Fruit fly (Drosophila melanogaster) whole organism, embryonic: ENCODE data around the gene CG31800.

Experiments
- ATbp ChIP-seq: fragments of 200-800 bp; sonication (Bioruptor generic); optimal IDR thresholded peaks from 2 replicates; lab custom pipeline; 2017; ENCODE audit warnings: missing biosample characterization, mild to moderate bottlenecking, missing genetic modification characterization, missing genetic modification reagents
- CG11504 ChIP-seq: fragments of 200-800 bp; sonication (Bioruptor generic); optimal IDR thresholded peaks from 3 replicates; lab custom pipeline; 2019; ENCODE audit warnings: missing biosample characterization, mild to moderate bottlenecking, missing genetic modification characterization, moderate library complexity
- CG11695 ChIP-seq: fragments of 200-800 bp; sonication (Bioruptor generic); IDR thresholded peaks from 3 replicates; pipeline ENCODE4 v1.3.6; 2022; ENCODE audit warnings: missing biosample characterization, missing genetic modification characterization
- CG12219 ChIP-seq: fragments of 200-800 bp; sonication (Bioruptor generic); optimal IDR thresholded peaks from 3 replicates; lab custom pipeline; 2018; ENCODE audit warnings: missing biosample characterization, mild to moderate bottlenecking, missing genetic modification characterization
- CG13287 ChIP-seq: fragments of 200-800 bp; sonication (Bioruptor generic); IDR thresholded peaks from 2 replicates; pipeline ENCODE4 v1.3.6; 2022; ENCODE audit warnings: missing biosample characterization, missing genetic modification characterization; ENCODE audit not compliant: partially characterized antibody
- CG13424 ChIP-seq: fragments of 200-800 bp; sonication (Bioruptor generic); optimal IDR thresholded peaks from 2 replicates; lab custom pipeline; 2019; ENCODE audit warnings: missing biosample characterization, mild to moderate bottlenecking, missing genetic modification characterization, moderate library complexity
- CG14965 ChIP-seq: fragments of 200-800 bp; sonication (Bioruptor generic); optimal IDR thresholded peaks from 2 replicates; lab custom pipeline; 2016; ENCODE audit warnings: missing biosample characterization, missing genetic modification characterization, borderline replicate concordance
- CG1603 ChIP-seq: fragments of 200-800 bp; sonication (Bioruptor generic); optimal IDR thresholded peaks from 2 replicates; lab custom pipeline; 2019; ENCODE audit warnings: missing biosample characterization, mild to moderate bottlenecking, missing genetic modification characterization, moderate library complexity
- CG17361 ChIP-seq: fragments of 200-800 bp; sonication (Bioruptor generic); IDR thresholded peaks from 3 replicates; pipeline ENCODE4 v1.3.6; 2022; ENCODE audit warnings: missing biosample characterization, missing genetic modification characterization
- CG17829 ChIP-seq: fragments of 200-800 bp; optimal IDR thresholded peaks from 2 replicates; lab custom pipeline; 2019; ENCODE audit warnings: missing biosample characterization, mild to moderate bottlenecking, missing genetic modification characterization, moderate library complexity
- CG30020 ChIP-seq: fragments of 200-800 bp; optimal IDR thresholded peaks from 2 replicates; lab custom pipeline; 2019; ENCODE audit warnings: missing biosample characterization, mild to moderate bottlenecking, missing genetic modification characterization, moderate library complexity
- CG31388 ChIP-seq: fragments of 200-800 bp; sonication (Bioruptor generic); optimal IDR thresholded peaks from 2 replicates; lab custom pipeline; 2016; ENCODE audit warnings: missing biosample characterization, missing genetic modification characterization
- CG33557 ChIP-seq: fragments of 200-800 bp; sonication (Bioruptor generic); optimal IDR thresholded peaks from 2 replicates; lab custom pipeline; 2019; ENCODE audit warnings: missing biosample characterization, mild to moderate bottlenecking, missing genetic modification characterization, moderate library complexity
- CG34376 ChIP-seq: fragments of 200-800 bp; sonication (Bioruptor generic); optimal IDR thresholded peaks from 2 replicates; lab custom pipeline; 2018; ENCODE audit warnings: missing biosample characterization, mild to moderate bottlenecking, missing genetic modification characterization
- CG6654 ChIP-seq: fragments of 200-800 bp; sonication (Bioruptor generic); optimal IDR thresholded peaks from 2 replicates; lab custom pipeline; 2017; ENCODE audit warnings: missing biosample characterization, mild to moderate bottlenecking, missing genetic modification characterization
- CG7556 ChIP-seq: fragments of 200-800 bp; sonication (Bioruptor generic); optimal IDR thresholded peaks from 2 replicates; lab custom pipeline; 2017; ENCODE audit warnings: missing biosample characterization, mild to moderate bottlenecking, missing genetic modification characterization
- CG8281 ChIP-seq: fragments of 200-800 bp; sonication (Bioruptor generic); optimal IDR thresholded peaks from 2 replicates; lab custom pipeline; 2018; ENCODE audit warnings: missing biosample characterization, mild to moderate bottlenecking, missing genetic modification characterization, moderate library complexity
- CG8388 ChIP-seq: fragments of 200-800 bp; sonication (Bioruptor generic); optimal IDR thresholded peaks from 2 replicates; lab custom pipeline; 2019; ENCODE audit warnings: missing biosample characterization, mild to moderate bottlenecking, missing genetic modification characterization, moderate library complexity
- CG8765 ChIP-seq: fragments of 200-800 bp; sonication (Bioruptor generic); IDR thresholded peaks from 2 replicates; pipeline ENCODE4 v1.3.6; 2022; ENCODE audit warnings: missing biosample characterization, missing genetic modification characterization
- CrebB ChIP-seq: fragments of 200-800 bp; sonication (Bioruptor generic); optimal IDR thresholded peaks from 3 replicates; lab custom pipeline; 2018; ENCODE audit warnings: missing biosample characterization, mild to moderate bottlenecking, missing genetic modification characterization
- Doc3 ChIP-seq: fragments of 200-800 bp; sonication (Bioruptor generic); IDR thresholded peaks from 3 replicates; pipeline ENCODE4 v1.3.6; 2022; ENCODE audit warnings: missing biosample characterization, missing genetic modification characterization; ENCODE audit not compliant: partially characterized antibody
- Hsf ChIP-seq: fragments of 200-800 bp; sonication (Bioruptor generic); optimal IDR thresholded peaks from 3 replicates; lab custom pipeline; 2016; ENCODE audit warnings: missing biosample characterization, missing genetic modification characterization
- Jarid2 ChIP-seq: fragments of 200-800 bp; sonication (Bioruptor generic); optimal IDR thresholded peaks from 3 replicates; lab custom pipeline; 2017; ENCODE audit warnings: mild to moderate bottlenecking, missing biosample characterization, missing genetic modification reagents, missing genetic modification characterization
- MBD-R2 ChIP-seq: fragments of 200-800 bp; sonication (Bioruptor generic); IDR thresholded peaks from 2 replicates; pipeline ENCODE4 v1.3.6; 2022; ENCODE audit warnings: missing biosample characterization, missing genetic modification characterization
- Myb ChIP-seq: fragments of 200-800 bp; sonication (Bioruptor generic); optimal IDR thresholded peaks from 2 replicates; lab custom pipeline; 2016; ENCODE audit warnings: missing biosample characterization, missing genetic modification characterization
- NC2α ChIP-seq: fragments of 200-800 bp; sonication (Bioruptor generic); optimal IDR thresholded peaks from 2 replicates; lab custom pipeline; 2016; ENCODE audit warnings: missing biosample characterization, missing genetic modification characterization
- Scr ChIP-seq: fragments of 200-800 bp; sonication (Bioruptor generic); IDR thresholded peaks from 2 replicates; pipeline ENCODE4 v1.3.6; 2022; ENCODE audit warnings: missing biosample characterization, missing genetic modification characterization; ENCODE audit not compliant: partially characterized antibody
- Sin3A ChIP-seq: fragments of >200 bp; optimal IDR thresholded peaks from 2 replicates; lab custom pipeline; 2018
- Sox100B ChIP-seq: fragments of 200-800 bp; sonication (Bioruptor generic); optimal IDR thresholded peaks from 3 replicates; lab custom pipeline; 2018; ENCODE audit warnings: missing biosample characterization, mild to moderate bottlenecking, missing genetic modification characterization
- bsh ChIP-seq, 2 experiments: fragments of 200-800 bp; sonication (Bioruptor generic); optimal IDR thresholded peaks; 2 replicates each; lab custom pipeline; 2017 to 2018; ENCODE audit warnings: mild to moderate bottlenecking in 2 of 2, missing biosample characterization in 2 of 2, missing genetic modification characterization in 2 of 2, moderate library complexity in 1 of 2
- cg ChIP-seq: fragments of 200-800 bp; sonication (Bioruptor generic); optimal IDR thresholded peaks from 3 replicates; lab custom pipeline; 2019; ENCODE audit warnings: missing biosample characterization, mild to moderate bottlenecking, missing genetic modification characterization, moderate library complexity
- ci ChIP-seq: fragments of 200-800 bp; sonication (Bioruptor generic); IDR thresholded peaks from 3 replicates; pipeline ENCODE4 v1.3.6; 2022; ENCODE audit warnings: missing biosample characterization, missing genetic modification characterization
- da ChIP-seq: fragments of 200-800 bp; sonication (Bioruptor generic); optimal IDR thresholded peaks from 2 replicates; lab custom pipeline; 2016; ENCODE audit warnings: missing biosample characterization, missing genetic modification characterization
- fu2 ChIP-seq: fragments of 200-800 bp; sonication (Bioruptor generic); optimal IDR thresholded peaks from 2 replicates; lab custom pipeline; 2016; ENCODE audit warnings: missing biosample characterization, missing genetic modification characterization
- jing ChIP-seq: fragments of 200-800 bp; sonication (Bioruptor generic); optimal IDR thresholded peaks from 2 replicates; lab custom pipeline; 2018; ENCODE audit warnings: missing biosample characterization, mild to moderate bottlenecking, missing genetic modification characterization
- kah ChIP-seq: fragments of 200-800 bp; sonication (Bioruptor generic); optimal IDR thresholded peaks from 2 replicates; lab custom pipeline; 2018; ENCODE audit warnings: missing biosample characterization, mild to moderate bottlenecking, missing genetic modification characterization
- lbe ChIP-seq: fragments of 200-800 bp; sonication (Bioruptor generic); optimal IDR thresholded peaks from 2 replicates; lab custom pipeline; 2016; ENCODE audit warnings: missing biosample characterization, mild to moderate bottlenecking, missing genetic modification characterization
- lilli ChIP-seq: fragments of 200-800 bp; sonication (Bioruptor generic); optimal IDR thresholded peaks from 3 replicates; lab custom pipeline; 2016; ENCODE audit warnings: missing biosample characterization, missing genetic modification characterization
- lov ChIP-seq, 2 experiments: fragments of 200-800 bp in 1 of 2; fragments of >200 bp in 1 of 2; sonication (Bioruptor generic) in 1 of 2; IDR thresholded peaks in 1 of 2; optimal IDR thresholded peaks in 1 of 2; 2 replicates in 1 of 2; 3 replicates in 1 of 2; pipeline versions ENCODE4 v1.3.6 to Lab custom; 2017 to 2022; ENCODE audit warnings: missing biosample characterization in 1 of 2, missing genetic modification characterization in 1 of 2
- maf-S ChIP-seq: fragments of 200-800 bp; sonication (Bioruptor generic); optimal IDR thresholded peaks from 2 replicates; lab custom pipeline; 2016; ENCODE audit warnings: missing biosample characterization, missing genetic modification characterization
- oc ChIP-seq: fragments of 200-800 bp; sonication (Bioruptor generic); optimal IDR thresholded peaks from 2 replicates; lab custom pipeline; 2018; ENCODE audit warnings: missing biosample characterization, mild to moderate bottlenecking, missing genetic modification characterization, moderate library complexity
- org-1 ChIP-seq: fragments of 200-800 bp; sonication (Bioruptor generic); optimal IDR thresholded peaks from 2 replicates; lab custom pipeline; 2017; ENCODE audit warnings: missing biosample characterization, missing genetic modification characterization
- rib ChIP-seq: fragments of 200-800 bp; sonication (Bioruptor generic); IDR thresholded peaks from 2 replicates; pipeline ENCODE4 v1.3.6; 2022; ENCODE audit warnings: missing biosample characterization, missing genetic modification characterization
- slou ChIP-seq: fragments of 200-800 bp; sonication (Bioruptor generic); optimal IDR thresholded peaks from 3 replicates; lab custom pipeline; 2016; ENCODE audit warnings: missing biosample characterization, missing genetic modification characterization
- slp2 ChIP-seq: fragments of 200-800 bp; sonication (Bioruptor generic); optimal IDR thresholded peaks from 2 replicates; lab custom pipeline; 2016; ENCODE audit warnings: missing biosample characterization, missing genetic modification characterization
- sna ChIP-seq: fragments of 200-800 bp; sonication (Bioruptor generic); IDR thresholded peaks from 2 replicates; pipeline ENCODE4 v1.3.6; 2022; ENCODE audit warnings: missing biosample characterization, missing genetic modification characterization; ENCODE audit not compliant: partially characterized antibody
- ttk ChIP-seq: fragments of 200-800 bp; sonication (Bioruptor generic); IDR thresholded peaks from 2 replicates; pipeline ENCODE4 v2.1.2; 2022; ENCODE audit warnings: missing biosample characterization, missing genetic modification characterization
- tup ChIP-seq: fragments of 200-800 bp; sonication (Bioruptor generic); optimal IDR thresholded peaks from 2 replicates; lab custom pipeline; 2016; ENCODE audit warnings: missing biosample characterization, mild to moderate bottlenecking, missing genetic modification characterization, moderate library complexity
- wek ChIP-seq: fragments of 200-800 bp; sonication (Bioruptor generic); optimal IDR thresholded peaks from 3 replicates; lab custom pipeline; 2018; ENCODE audit warnings: missing biosample characterization, mild to moderate bottlenecking, missing genetic modification characterization, moderate library complexity
- zfh2 ChIP-seq: fragments of 200-800 bp; sonication (Bioruptor generic); optimal IDR thresholded peaks from 2 replicates; lab custom pipeline; 2016; ENCODE audit warnings: missing biosample characterization, missing genetic modification characterization

CG31800 gene

dm6 chr2L:19079742-19080141, 45.4 kb upstream of the CG31800 start (continued):
- TF ChIP-seq Sox100B (GFP tag; lab: Kevin White, UChicago) (no peak), Myb (GFP tag; lab: Kevin White, UChicago) (no peak), CG14965 (no peak), Sin3A (lab: Kevin White, UChicago) (no peak), Hsf (GFP tag; lab: Kevin White, UChicago) (no peak), fu2 (GFP tag; lab: Kevin White, UChicago) (no peak), CG13287 (GFP tag; lab: Robert Waterston, UW) (no peak), CG7556 (no peak), tup (no peak), sna (GFP tag; lab: Robert Waterston, UW) (peak; percentile 35; the same call in 1 of the 2 replicates), CG11695 (GFP tag; lab: Robert Waterston, UW) (no peak), CG17361 (GFP tag; lab: Robert Waterston, UW) (no peak), CG34376 (GFP tag; lab: Kevin White, UChicago) (no peak), bsh (GFP tag; optimal IDR thresholded peaks at IDR 0.05; lab: Kevin White, UChicago) (peak in 1 of 2 experiments; percentile 22), rib (no peak), CG13424 (tag; lab: Kevin White, UChicago) (no peak), CG30020 (tag; lab: Kevin White, UChicago) (no peak), wek (GFP tag; lab: Kevin White, UChicago) (peak; percentile 16), CG8281 (tag; lab: Kevin White, UChicago) (no peak), lilli (no peak), CG8765 (no peak), jing (no peak), ATbp (GFP tag; lab: Kevin White, UChicago) (peak; percentile 5), CrebB (tag; lab: Kevin White, UChicago) (no peak), maf-S (GFP tag; lab: Kevin White, UChicago) (no peak), da (no peak), Doc3 (0 out of 3 replicates have a peak, but pooled peaks have one; percentile 24), kah (GFP tag; lab: Kevin White, UChicago) (no peak), lbe (no peak), slp2 (GFP tag; lab: Kevin White, UChicago) (no peak), CG33557 (no peak), CG31388 (GFP tag; lab: Kevin White, UChicago) (no peak), slou (GFP tag; lab: Kevin White, UChicago) (no peak), CG8388 (no peak), Scr (no peak), MBD-R2 (GFP tag; lab: Robert Waterston, UW) (0 out of 2 replicates have a peak, but pooled peaks have one; percentile 21), ci (peak; percentile 88), CG1603 (tag; lab: Kevin White, UChicago) (peak; percentile 33), lov (optimal IDR thresholded peaks at IDR 0.05; lab: Kevin White, UChicago) (no peak), lov (GFP tag; IDR thresholded peaks at IDR 0.05; lab: Robert Waterston, UW) (0 out of 3 replicates have a peak, but pooled peaks have one; percentile 47), ttk (no peak), CG12219 (peak; percentile 25), CG17829 (tag; lab: Kevin White, UChicago) (no peak), CG6654 (no peak), cg (GFP tag; lab: Kevin White, UChicago) (peak; percentile 35), zfh2 (GFP tag; lab: Kevin White, UChicago) (no peak), NC2α (GFP tag; lab: Kevin White, UChicago) (no peak), oc (tag; lab: Kevin White, UChicago) (no peak), Jarid2 (GFP tag; lab: Kevin White, UChicago) (no peak), org-1 (GFP tag; lab: Kevin White, UChicago) (peak; percentile 7), CG11504 (peak; percentile 99)
